Worm (Caenorhabditis elegans) whole organism, young adult: ENCODE data around the gene gei-3.

Experiments used
- B0261.1 ChIP-seq: sonication (generic microtip); optimal IDR thresholded peaks from 2 replicates; lab custom pipeline; 2016; ENCODE audit warnings: mild to moderate bottlenecking, missing genetic modification characterization, moderate library complexity, missing compliant biosample characterization
- F10E7.11 ChIP-seq: sonication (generic microtip); optimal IDR thresholded peaks from 2 replicates; lab custom pipeline; 2017; ENCODE audit warnings: mild to moderate bottlenecking, missing genetic modification characterization, moderate library complexity, missing compliant biosample characterization
- F23B12.7 ChIP-seq: sonication (generic microtip); optimal IDR thresholded peaks from 2 replicates; lab custom pipeline; 2017; ENCODE audit warnings: missing genetic modification characterization, mild to moderate bottlenecking, missing compliant biosample characterization, antibody characterized with exemption, moderate library complexity; ENCODE audit not compliant: insufficient read depth
- F37B4.10 ChIP-seq: fragments of 200-800 bp; sonication (Bioruptor generic); IDR thresholded peaks from 2 replicates; pipeline ENCODE4 v1.3.6; 2022; ENCODE audit warnings: missing genetic modification characterization, missing compliant biosample characterization
- F49E8.2 ChIP-seq: sonication (generic microtip); optimal IDR thresholded peaks from 3 replicates; lab custom pipeline; 2017; ENCODE audit warnings: missing genetic modification characterization, mild to moderate bottlenecking, missing compliant biosample characterization, antibody characterized with exemption, moderate library complexity; ENCODE audit not compliant: insufficient read depth
- K12H6.12 ChIP-seq: fragments of 200-800 bp; sonication (Bioruptor generic); optimal IDR thresholded peaks from 2 replicates; lab custom pipeline; 2018; ENCODE audit warnings: mild to moderate bottlenecking, missing genetic modification characterization, missing compliant biosample characterization
- T26A5.8 ChIP-seq: sonication (generic microtip); optimal IDR thresholded peaks from 2 replicates; lab custom pipeline; 2016; ENCODE audit warnings: missing genetic modification characterization, missing compliant biosample characterization
- Y53G8AR.9 ChIP-seq: fragments of 200-800 bp; sonication (Bioruptor generic); conservative IDR thresholded peaks from 2 replicates; pipeline ENCODE4 v1.3.6; 2022; ENCODE audit warnings: missing genetic modification reagents, missing genetic modification characterization, missing compliant biosample characterization
- akir-1 ChIP-seq: fragments of 200-800 bp; sonication (Bioruptor generic); optimal IDR thresholded peaks from 2 replicates; lab custom pipeline; 2018; ENCODE audit warnings: mild to moderate bottlenecking, missing genetic modification characterization, moderate library complexity, missing compliant biosample characterization
- ama-1 ChIP-seq, 3 experiments: fragments of 150-350 bp in 1 of 3; sonication (generic microtip) in 2 of 3; optimal IDR thresholded peaks; 2 replicates each; lab custom pipeline; 2014 to 2018; ENCODE audit warnings: missing biosample characterization in 2 of 3, missing genetic modification characterization in 2 of 3, missing genetic modification reagents in 2 of 3
- aptf-2 ChIP-seq: fragments of 200-800 bp; sonication (Bioruptor generic); conservative IDR thresholded peaks from 2 replicates; pipeline ENCODE4 v1.3.6; 2022; ENCODE audit warnings: missing genetic modification reagents, missing genetic modification characterization, missing compliant biosample characterization
- aptf-3 ChIP-seq: fragments of 200-800 bp; sonication (Bioruptor generic); IDR thresholded peaks from 2 replicates; pipeline ENCODE4 v1.3.6; 2022; ENCODE audit warnings: missing genetic modification characterization, missing compliant biosample characterization
- attf-3 ChIP-seq: fragments of 200-800 bp; sonication (Bioruptor generic); conservative IDR thresholded peaks from 2 replicates; pipeline ENCODE4 v1.3.6; 2022; ENCODE audit warnings: missing genetic modification reagents, missing genetic modification characterization, missing compliant biosample characterization
- attf-5 ChIP-seq: fragments of 200-800 bp; sonication (Bioruptor generic); optimal IDR thresholded peaks from 2 replicates; lab custom pipeline; 2018; ENCODE audit warnings: mild to moderate bottlenecking, missing genetic modification characterization, missing compliant biosample characterization
- bed-2 ChIP-seq: fragments of 200-800 bp; sonication (Bioruptor generic); IDR thresholded peaks from 2 replicates; pipeline ENCODE4 v1.3.6; 2022; ENCODE audit warnings: missing genetic modification reagents, missing genetic modification characterization, missing compliant biosample characterization
- ccch-3 ChIP-seq: fragments of 200-800 bp; sonication (Bioruptor generic); optimal IDR thresholded peaks from 2 replicates; lab custom pipeline; 2018; ENCODE audit warnings: mild to moderate bottlenecking, missing genetic modification characterization, missing compliant biosample characterization
- cebp-1 ChIP-seq, 2 experiments: fragments of 200-800 bp in 1 of 2; sonication (Bioruptor generic) in 1 of 2; sonication (generic microtip) in 1 of 2; IDR thresholded peaks in 1 of 2; optimal IDR thresholded peaks in 1 of 2; 2 replicates each; pipeline versions ENCODE4 v1.3.6 to Lab custom; 2017 to 2022; ENCODE audit warnings: missing compliant biosample characterization in 2 of 2, missing genetic modification characterization in 2 of 2, mild to moderate bottlenecking in 1 of 2, missing genetic modification reagents in 1 of 2, moderate library complexity in 1 of 2
- ceh-27 ChIP-seq: fragments of 200-800 bp; sonication (Bioruptor generic); optimal IDR thresholded peaks from 2 replicates; lab custom pipeline; 2018; ENCODE audit warnings: mild to moderate bottlenecking, missing genetic modification characterization, moderate library complexity, missing compliant biosample characterization
- egrh-3 ChIP-seq: fragments of 200-800 bp; sonication (Bioruptor generic); IDR thresholded peaks from 2 replicates; pipeline ENCODE4 v1.3.6; 2022; ENCODE audit warnings: missing genetic modification reagents, missing genetic modification characterization, missing compliant biosample characterization
- ets-4 ChIP-seq: fragments of 200-800 bp; sonication (Bioruptor generic); optimal IDR thresholded peaks from 2 replicates; lab custom pipeline; 2018; ENCODE audit warnings: mild to moderate bottlenecking, missing genetic modification characterization, missing compliant biosample characterization
- gei-17 ChIP-seq: fragments of 200-800 bp; sonication (Bioruptor generic); optimal IDR thresholded peaks from 2 replicates; lab custom pipeline; 2018; ENCODE audit warnings: mild to moderate bottlenecking, missing genetic modification characterization, missing compliant biosample characterization
- hlh-26 ChIP-seq: fragments of 200-800 bp; sonication (Bioruptor generic); conservative IDR thresholded peaks from 2 replicates; pipeline ENCODE4 v1.3.6; 2022; ENCODE audit warnings: missing genetic modification reagents, missing genetic modification characterization, missing compliant biosample characterization
- let-526 ChIP-seq: fragments of 200-800 bp; sonication (Bioruptor generic); IDR thresholded peaks from 2 replicates; pipeline ENCODE4 v1.3.6; 2022; ENCODE audit warnings: missing genetic modification reagents, missing genetic modification characterization, missing compliant biosample characterization
- lin-35 ChIP-seq, 3 experiments: fragments of 150-350 bp in 2 of 3; sonication (generic microtip) in 1 of 3; optimal IDR thresholded peaks; 2 replicates each; lab custom pipeline; 2014 to 2018; ENCODE audit warnings: missing biosample characterization in 3 of 3, missing genetic modification characterization in 3 of 3, missing genetic modification reagents in 3 of 3
- lsl-1 ChIP-seq: fragments of 200-800 bp; sonication (Bioruptor generic); optimal IDR thresholded peaks from 2 replicates; lab custom pipeline; 2018; ENCODE audit warnings: mild to moderate bottlenecking, missing genetic modification characterization, moderate library complexity, missing compliant biosample characterization
- lsy-27 ChIP-seq: sonication (generic microtip); optimal IDR thresholded peaks from 2 replicates; lab custom pipeline; 2017; ENCODE audit warnings: missing genetic modification characterization, mild to moderate bottlenecking, missing compliant biosample characterization, antibody characterized with exemption, missing genotype, borderline replicate concordance; ENCODE audit not compliant: insufficient read depth
- madf-3 ChIP-seq: fragments of 200-800 bp; sonication (Bioruptor generic); IDR thresholded peaks from 2 replicates; pipeline ENCODE4 v1.3.6; 2022; ENCODE audit warnings: missing genetic modification reagents, missing genetic modification characterization, missing compliant biosample characterization
- mcd-1 ChIP-seq: fragments of 200-800 bp; sonication (Bioruptor generic); IDR thresholded peaks from 2 replicates; pipeline ENCODE4 v1.3.6; 2022; ENCODE audit warnings: missing genetic modification reagents, missing genetic modification characterization, missing compliant biosample characterization
- mes-4 ChIP-seq: sonication (generic microtip); optimal IDR thresholded peaks from 2 replicates; lab custom pipeline; 2016; ENCODE audit warnings: missing genotype, missing genetic modification characterization, missing compliant biosample characterization
- nhr-27 ChIP-seq: fragments of 200-800 bp; sonication (Bioruptor generic); optimal IDR thresholded peaks from 2 replicates; lab custom pipeline; 2018; ENCODE audit warnings: mild to moderate bottlenecking, missing genetic modification characterization, moderate library complexity, missing compliant biosample characterization
- nhr-80 ChIP-seq: sonication (generic microtip); optimal IDR thresholded peaks from 2 replicates; lab custom pipeline; 2016; ENCODE audit warnings: missing genetic modification characterization, missing compliant biosample characterization
- rcor-1 ChIP-seq: fragments of 200-800 bp; sonication (Bioruptor generic); IDR thresholded peaks from 2 replicates; pipeline ENCODE4 v1.3.6; 2022; ENCODE audit warnings: missing genetic modification reagents, missing genetic modification characterization, missing compliant biosample characterization
- sdz-38 ChIP-seq: sonication (generic microtip); optimal IDR thresholded peaks from 2 replicates; lab custom pipeline; 2016; ENCODE audit warnings: missing genotype, missing genetic modification characterization, missing compliant biosample characterization
- snpc-1.1 ChIP-seq: sonication (generic microtip); optimal IDR thresholded peaks from 2 replicates; lab custom pipeline; 2017; ENCODE audit warnings: missing genetic modification characterization, mild to moderate bottlenecking, missing compliant biosample characterization, antibody characterized with exemption, moderate library complexity, missing genotype, missing genetic modification reagents; ENCODE audit not compliant: insufficient read depth
- tbp1 ChIP-seq: fragments of 200-800 bp; sonication (Bioruptor generic); optimal IDR thresholded peaks from 2 replicates; lab custom pipeline; 2018; ENCODE audit warnings: mild to moderate bottlenecking, missing genetic modification characterization, missing compliant biosample characterization
- tlf-1 ChIP-seq: fragments of 200-800 bp; sonication (Bioruptor generic); optimal IDR thresholded peaks from 2 replicates; lab custom pipeline; 2018; ENCODE audit warnings: mild to moderate bottlenecking, missing genetic modification characterization, missing compliant biosample characterization
- unc-62 ChIP-seq: fragments of 150-350 bp; optimal IDR thresholded peaks from 2 replicates; lab custom pipeline; 2014; ENCODE audit warnings: missing biosample characterization, missing genetic modification reagents, missing genetic modification characterization
- ztf-26 ChIP-seq: sonication (generic microtip); optimal IDR thresholded peaks from 2 replicates; lab custom pipeline; 2017; ENCODE audit warnings: missing genetic modification characterization, missing compliant biosample characterization
- ztf-3 ChIP-seq: fragments of 200-800 bp; sonication (Bioruptor generic); optimal IDR thresholded peaks from 2 replicates; lab custom pipeline; 2018; ENCODE audit warnings: mild to moderate bottlenecking, missing genetic modification characterization, missing compliant biosample characterization

Gene gei-3

DNA sequence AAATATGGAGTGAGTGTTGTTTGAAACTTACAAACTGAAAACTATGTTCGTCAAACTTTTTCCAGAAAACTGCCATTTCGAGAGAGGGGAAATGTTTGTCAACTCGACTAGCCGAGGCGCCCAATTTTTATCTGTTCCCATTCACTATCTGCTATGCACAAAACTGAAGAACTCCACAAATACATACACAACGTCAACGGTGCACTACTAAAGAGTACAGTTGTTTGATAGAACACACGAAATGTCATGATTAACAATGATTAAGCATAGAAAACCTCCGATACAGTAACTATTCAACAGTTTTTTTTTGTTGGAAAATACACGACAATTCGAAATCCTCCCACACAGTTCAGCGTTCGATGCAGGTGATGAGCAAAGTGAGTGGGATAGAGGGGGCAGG, 6.1 kb upstream of the gei-3 start:
- TF ChIP-seq rcor-1 (no peak), bed-2 (GFP tag; lab: Robert Waterston, UW) (no peak), nhr-27 (tag; lab: Kevin White, UChicago) (no peak), hlh-26 (GFP tag; lab: Robert Waterston, UW) (no peak), snpc-1.1 (tag; lab: Kevin White, UChicago) (no peak), tlf-1 (GFP tag; lab: Kevin White, UChicago) (no peak), F49E8.2 (tag; lab: Kevin White, UChicago) (no peak), B0261.1 (tag; lab: Kevin White, UChicago) (no peak), Y53G8AR.9 (no peak), attf-3 (no peak), ets-4 (GFP tag; lab: Kevin White, UChicago) (no peak), T26A5.8 (tag; lab: Kevin White, UChicago) (no peak), F37B4.10 (no peak), let-526 (GFP tag; lab: Robert Waterston, UW) (no peak), ceh-27 (no peak), akir-1 (GFP tag; lab: Kevin White, UChicago) (no peak)

DNA sequence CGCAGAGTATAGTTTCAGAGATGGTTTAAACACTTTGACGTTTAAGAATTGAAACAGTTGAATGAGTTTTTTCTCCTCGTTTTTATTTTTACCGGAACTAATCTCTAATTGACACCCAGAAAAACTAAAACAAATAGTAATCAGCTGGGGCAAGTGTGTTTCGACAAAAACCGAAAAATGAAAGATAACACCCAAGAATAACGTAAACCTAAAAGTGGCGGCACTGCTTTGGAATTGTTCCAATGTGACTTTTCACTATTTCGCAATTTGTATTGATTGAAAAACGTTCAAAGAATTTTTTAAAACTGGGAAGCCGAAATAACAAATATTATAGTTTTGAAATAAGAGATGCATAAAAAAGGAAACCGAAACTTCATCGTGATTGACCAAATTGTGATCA, 5.3 kb upstream of the gei-3 start:
- no peak for TF ChIP-seq mes-4 (tag; lab: Kevin White, UChicago)
- TF ChIP-seq mcd-1 (GFP tag; lab: Robert Waterston, UW): no peak
- TF ChIP-seq aptf-2 (GFP tag; lab: Robert Waterston, UW): no peak
- no peak for TF ChIP-seq attf-5
- TF ChIP-seq cebp-1 (GFP tag; IDR thresholded peaks at IDR 0.05; lab: Robert Waterston, UW): peak; percentile 90
- TF ChIP-seq cebp-1 (tag; optimal IDR thresholded peaks at IDR 0.05; lab: Kevin White, UChicago): peak; percentile 91
- peak; percentile 7 for TF ChIP-seq unc-62 (GFP tag; lab: Kevin White, UChicago)
- no peak for TF ChIP-seq madf-3 (GFP tag; lab: Robert Waterston, UW)
- TF ChIP-seq lsl-1 (GFP tag; lab: Kevin White, UChicago): no peak
- peak; percentile 21 for TF ChIP-seq nhr-80 (tag; lab: Kevin White, UChicago)
- TF ChIP-seq hlh-26 (GFP tag; lab: Robert Waterston, UW): no peak
- TF ChIP-seq, all 124 proteins: peak for 3

ce11 chrX:12815367-12815766, 1.9 kb upstream of the gei-3 start:
- TF ChIP-seq ccch-3 (GFP tag; lab: Kevin White, UChicago) (no peak), F37B4.10 (no peak), F10E7.11 (no peak), sdz-38 (tag; lab: Kevin White, UChicago) (no peak), ceh-27 (no peak), gei-17 (GFP tag; lab: Kevin White, UChicago) (no peak), ztf-3 (GFP tag; lab: Kevin White, UChicago) (no peak), egrh-3 (GFP tag; lab: Robert Waterston, UW) (no peak), F23B12.7 (tag; lab: Kevin White, UChicago) (no peak), lin-35 (GFP tag; optimal IDR thresholded peaks at IDR 0.05; lab: Kevin White, UChicago) (no peak), ztf-26 (tag; lab: Kevin White, UChicago) (no peak), aptf-3 (GFP tag; lab: Robert Waterston, UW) (no peak), attf-5 (no peak), K12H6.12 (tag; lab: Kevin White, UChicago) (no peak), tbp1 (GFP tag; lab: Kevin White, UChicago) (no peak), lsy-27 (tag; lab: Kevin White, UChicago) (no peak), ama-1 (optimal IDR thresholded peaks at IDR 0.05; lab: Kevin White, UChicago) (no peak), ama-1 (GFP tag; optimal IDR thresholded peaks at IDR 0.05; lab: Kevin White, UChicago) (no peak), cebp-1 (GFP tag; IDR thresholded peaks at IDR 0.05; lab: Robert Waterston, UW) (no peak), cebp-1 (tag; optimal IDR thresholded peaks at IDR 0.05; lab: Kevin White, UChicago) (no peak)
